Fruit fly (Drosophila melanogaster) whole organism, embryonic: ENCODE data around the gene CG9682.

Experiments
- ATbp ChIP-seq: fragments of 200-800 bp; sonication (Bioruptor generic); optimal IDR thresholded peaks from 2 replicates; lab custom pipeline; 2017; ENCODE audit warnings: missing biosample characterization, mild to moderate bottlenecking, missing genetic modification characterization, missing genetic modification reagents
- BtbVII ChIP-seq: fragments of 200-800 bp; sonication (Bioruptor generic); optimal IDR thresholded peaks from 3 replicates; lab custom pipeline; 2017; ENCODE audit warnings: missing biosample characterization, mild to moderate bottlenecking, missing genetic modification characterization
- CG10209 ChIP-seq: fragments of 200-800 bp; sonication (Bioruptor generic); optimal IDR thresholded peaks from 3 replicates; lab custom pipeline; 2017; ENCODE audit warnings: missing biosample characterization, mild to moderate bottlenecking, missing genetic modification characterization, missing genetic modification reagents
- CG10565 ChIP-seq: fragments of 200-800 bp; sonication (Bioruptor generic); optimal IDR thresholded peaks from 3 replicates; lab custom pipeline; 2016; ENCODE audit warnings: missing biosample characterization, mild to moderate bottlenecking, missing genetic modification characterization
- CG11695 ChIP-seq: fragments of 200-800 bp; sonication (Bioruptor generic); IDR thresholded peaks from 3 replicates; pipeline ENCODE4 v1.3.6; 2022; ENCODE audit warnings: missing biosample characterization, missing genetic modification characterization
- CG11723 ChIP-seq: fragments of 200-800 bp; sonication (Bioruptor generic); optimal IDR thresholded peaks from 2 replicates; lab custom pipeline; 2017; ENCODE audit warnings: missing biosample characterization, mild to moderate bottlenecking, missing genetic modification characterization
- CG12104 ChIP-seq: fragments of 200-800 bp; sonication (Bioruptor generic); optimal IDR thresholded peaks from 3 replicates; lab custom pipeline; 2016; ENCODE audit warnings: missing biosample characterization, missing genetic modification characterization
- CG13424 ChIP-seq: fragments of 200-800 bp; sonication (Bioruptor generic); optimal IDR thresholded peaks from 2 replicates; lab custom pipeline; 2019; ENCODE audit warnings: missing biosample characterization, mild to moderate bottlenecking, missing genetic modification characterization, moderate library complexity
- CG17612 ChIP-seq: fragments of 200-800 bp; sonication (Bioruptor generic); IDR thresholded peaks from 2 replicates; pipeline ENCODE4 v1.3.6; 2022; ENCODE audit warnings: missing biosample characterization, missing genetic modification characterization
- CG17912 ChIP-seq: fragments of 200-800 bp; sonication (Bioruptor generic); optimal IDR thresholded peaks from 2 replicates; lab custom pipeline; 2018; ENCODE audit warnings: missing biosample characterization, mild to moderate bottlenecking, missing genetic modification characterization
- CG18599 ChIP-seq: fragments of 200-800 bp; sonication (Bioruptor generic); optimal IDR thresholded peaks from 3 replicates; lab custom pipeline; 2017; ENCODE audit warnings: missing biosample characterization, missing genetic modification characterization, mild to moderate bottlenecking, moderate library complexity, missing genetic modification reagents
- CG18619 ChIP-seq: fragments of 200-800 bp; sonication (Bioruptor generic); optimal IDR thresholded peaks from 3 replicates; lab custom pipeline; 2017; ENCODE audit warnings: missing biosample characterization, mild to moderate bottlenecking, missing genetic modification characterization
- CG6689 ChIP-seq: fragments of 200-800 bp; sonication (Bioruptor generic); IDR thresholded peaks from 2 replicates; pipeline ENCODE4 v1.3.6; 2022; ENCODE audit warnings: missing biosample characterization, missing genetic modification characterization
- CG7745 ChIP-seq: fragments of 200-800 bp; sonication (Bioruptor generic); optimal IDR thresholded peaks from 2 replicates; lab custom pipeline; 2018; ENCODE audit warnings: missing biosample characterization, mild to moderate bottlenecking, missing genetic modification characterization, moderate library complexity
- CG7839 ChIP-seq: fragments of 200-800 bp; sonication (Bioruptor generic); optimal IDR thresholded peaks from 3 replicates; lab custom pipeline; 2018; ENCODE audit warnings: missing biosample characterization, mild to moderate bottlenecking, missing genetic modification characterization, moderate library complexity
- Dfd ChIP-seq, 2 experiments: fragments of >200 bp; optimal IDR thresholded peaks; 2 replicates each; lab custom pipeline; 2017; ENCODE audit warnings: missing biosample characterization in 2 of 2, missing genetic modification characterization in 2 of 2
- Dref ChIP-seq: fragments of 200-800 bp; sonication (Bioruptor generic); IDR thresholded peaks from 2 replicates; pipeline ENCODE4 v1.3.6; 2022; ENCODE audit warnings: missing biosample characterization, missing genetic modification characterization
- HHEX ChIP-seq: fragments of 200-800 bp; sonication (Bioruptor generic); optimal IDR thresholded peaks from 3 replicates; lab custom pipeline; 2017; ENCODE audit warnings: missing biosample characterization, mild to moderate bottlenecking, missing genetic modification characterization, missing genetic modification reagents
- Hr39 ChIP-seq: fragments of >200 bp; optimal IDR thresholded peaks from 2 replicates; lab custom pipeline; 2017
- Lhr ChIP-seq: fragments of 200-800 bp; sonication (Bioruptor generic); optimal IDR thresholded peaks from 3 replicates; lab custom pipeline; 2017; ENCODE audit warnings: mild to moderate bottlenecking, missing biosample characterization, missing genetic modification reagents, missing genetic modification characterization
- MBD-R2 ChIP-seq: fragments of 200-800 bp; sonication (Bioruptor generic); IDR thresholded peaks from 2 replicates; pipeline ENCODE4 v1.3.6; 2022; ENCODE audit warnings: missing biosample characterization, missing genetic modification characterization
- Opbp ChIP-seq: fragments of 200-800 bp; sonication (Bioruptor generic); IDR thresholded peaks from 3 replicates; pipeline ENCODE4 v1.3.6; 2022; ENCODE audit warnings: missing biosample characterization, missing genetic modification characterization; ENCODE audit not compliant: partially characterized antibody
- PHDP ChIP-seq: fragments of 200-800 bp; sonication (Bioruptor generic); optimal IDR thresholded peaks from 3 replicates; lab custom pipeline; 2018; ENCODE audit warnings: missing biosample characterization, mild to moderate bottlenecking, missing genetic modification characterization, moderate library complexity
- Poxn ChIP-seq: fragments of 200-800 bp; sonication (Bioruptor generic); IDR thresholded peaks from 2 replicates; pipeline ENCODE4 v1.3.6; 2022; ENCODE audit warnings: missing biosample characterization, missing genetic modification characterization
- Rfx ChIP-seq: fragments of 200-800 bp; sonication (Bioruptor generic); IDR thresholded peaks from 2 replicates; pipeline ENCODE4 v1.3.6; 2022; ENCODE audit warnings: missing biosample characterization, missing genetic modification characterization
- Stat92E ChIP-seq, 3 experiments: fragments of >200 bp in 2 of 3; fragments of 200-800 bp in 1 of 3; sonication (Bioruptor generic) in 1 of 3; optimal IDR thresholded peaks; 2 replicates each; lab custom pipeline; 2017 to 2019; ENCODE audit warnings: missing biosample characterization in 3 of 3, missing genetic modification characterization in 3 of 3, mild to moderate bottlenecking in 1 of 3, moderate library complexity in 1 of 3
- ac ChIP-seq: fragments of 200-800 bp; sonication (Bioruptor generic); optimal IDR thresholded peaks from 3 replicates; lab custom pipeline; 2017; ENCODE audit warnings: missing biosample characterization, mild to moderate bottlenecking, missing genetic modification characterization
- ase ChIP-seq: fragments of 200-800 bp; sonication (Bioruptor generic); IDR thresholded peaks from 3 replicates; pipeline ENCODE4 v1.3.6; 2022; ENCODE audit warnings: missing biosample characterization, missing genetic modification characterization
- bsh ChIP-seq, 2 experiments: fragments of 200-800 bp; sonication (Bioruptor generic); optimal IDR thresholded peaks; 2 replicates each; lab custom pipeline; 2017 to 2018; ENCODE audit warnings: mild to moderate bottlenecking in 2 of 2, missing biosample characterization in 2 of 2, missing genetic modification characterization in 2 of 2, moderate library complexity in 1 of 2
- cad ChIP-seq: fragments of >200 bp; optimal IDR thresholded peaks from 2 replicates; lab custom pipeline; 2017; ENCODE audit warnings: missing biosample characterization, missing genetic modification characterization
- cato ChIP-seq: fragments of 200-800 bp; sonication (Bioruptor generic); optimal IDR thresholded peaks from 2 replicates; lab custom pipeline; 2016; ENCODE audit warnings: missing biosample characterization, missing genetic modification characterization, borderline replicate concordance
- chinmo ChIP-seq: fragments of 200-800 bp; sonication (Bioruptor generic); IDR thresholded peaks from 4 replicates; pipeline ENCODE4 v1.3.6; 2022; ENCODE audit warnings: missing biosample characterization, missing genetic modification characterization; ENCODE audit not compliant: partially characterized antibody
- da ChIP-seq: fragments of 200-800 bp; sonication (Bioruptor generic); optimal IDR thresholded peaks from 2 replicates; lab custom pipeline; 2016; ENCODE audit warnings: missing biosample characterization, missing genetic modification characterization
- danr ChIP-seq: fragments of 200-800 bp; sonication (Bioruptor generic); IDR thresholded peaks from 2 replicates; pipeline ENCODE4 v1.3.6; 2022; ENCODE audit warnings: missing biosample characterization, missing genetic modification characterization
- ewg ChIP-seq: fragments of 200-800 bp; sonication (Bioruptor generic); optimal IDR thresholded peaks from 3 replicates; lab custom pipeline; 2017; ENCODE audit warnings: mild to moderate bottlenecking, missing biosample characterization, missing genetic modification reagents, missing genetic modification characterization
- lab ChIP-seq: fragments of 200-800 bp; sonication (Bioruptor generic); optimal IDR thresholded peaks from 3 replicates; lab custom pipeline; 2017; ENCODE audit warnings: missing biosample characterization, missing genetic modification characterization, mild to moderate bottlenecking, moderate library complexity, missing genetic modification reagents
- lov ChIP-seq, 2 experiments: fragments of 200-800 bp in 1 of 2; fragments of >200 bp in 1 of 2; sonication (Bioruptor generic) in 1 of 2; IDR thresholded peaks in 1 of 2; optimal IDR thresholded peaks in 1 of 2; 2 replicates in 1 of 2; 3 replicates in 1 of 2; pipeline versions ENCODE4 v1.3.6 to Lab custom; 2017 to 2022; ENCODE audit warnings: missing biosample characterization in 1 of 2, missing genetic modification characterization in 1 of 2
- luna ChIP-seq: fragments of 200-800 bp; sonication (Bioruptor generic); optimal IDR thresholded peaks from 2 replicates; lab custom pipeline; 2016; ENCODE audit warnings: missing biosample characterization, missing genetic modification characterization
- nerfin-2 ChIP-seq: fragments of 200-800 bp; sonication (Bioruptor generic); IDR thresholded peaks from 2 replicates; pipeline ENCODE4 v1.3.6; 2022; ENCODE audit warnings: missing biosample characterization, missing genetic modification characterization; ENCODE audit not compliant: partially characterized antibody
- p53 ChIP-seq: fragments of 200-800 bp; sonication (Bioruptor generic); optimal IDR thresholded peaks from 2 replicates; lab custom pipeline; 2016; ENCODE audit warnings: missing biosample characterization, missing genetic modification characterization
- pan ChIP-seq, 4 experiments: fragments of >200 bp in 3 of 4; fragments of 200-800 bp in 1 of 4; sonication (Bioruptor generic) in 1 of 4; optimal IDR thresholded peaks in 3 of 4; IDR thresholded peaks in 1 of 4; 2 replicates each; pipeline versions ENCODE4 v1.3.6 to Lab custom; 2017 to 2022; ENCODE audit warnings: missing biosample characterization in 2 of 4, missing genetic modification characterization in 2 of 4, mixed read lengths in 1 of 4
- pb ChIP-seq: fragments of 200-800 bp; sonication (Bioruptor generic); optimal IDR thresholded peaks from 3 replicates; lab custom pipeline; 2016; ENCODE audit warnings: missing biosample characterization, missing genetic modification characterization
- sc ChIP-seq, 3 experiments: fragments of >200 bp in 2 of 3; fragments of 200-800 bp in 1 of 3; sonication (Bioruptor generic) in 1 of 3; optimal IDR thresholded peaks; 2 replicates in 2 of 3; 3 replicates in 1 of 3; lab custom pipeline; 2017; ENCODE audit warnings: mild to moderate bottlenecking in 1 of 3, missing biosample characterization in 1 of 3, missing genetic modification characterization in 1 of 3, missing genetic modification reagents in 1 of 3
- sens ChIP-seq: fragments of 200-800 bp; sonication (Bioruptor generic); peaks from one replicate; lab custom pipeline; 2016; ENCODE audit warnings: missing biosample characterization, missing genetic modification characterization
- ssp ChIP-seq: fragments of 200-800 bp; sonication (Bioruptor generic); IDR thresholded peaks from 2 replicates; pipeline ENCODE4 v1.3.6; 2022; ENCODE audit warnings: missing biosample characterization, missing genetic modification characterization
- stwl ChIP-seq: fragments of 200-800 bp; sonication (Bioruptor generic); optimal IDR thresholded peaks from 3 replicates; lab custom pipeline; 2018; ENCODE audit warnings: missing biosample characterization, mild to moderate bottlenecking, missing genetic modification characterization, moderate library complexity
- trem ChIP-seq: fragments of 200-800 bp; optimal IDR thresholded peaks from 3 replicates; lab custom pipeline; 2019; ENCODE audit warnings: missing biosample characterization, mild to moderate bottlenecking, missing genetic modification characterization, moderate library complexity
- zen2 ChIP-seq: fragments of 200-800 bp; sonication (Bioruptor generic); IDR thresholded peaks from 3 replicates; pipeline ENCODE4 v1.3.6; 2022; ENCODE audit warnings: missing biosample characterization, missing genetic modification characterization; ENCODE audit not compliant: partially characterized antibody

Gene CG9682

dm6 chr3R:30296035-30296434, 45.3 kb downstream of the CG9682 start (continued):
- TF ChIP-seq trem (tag; lab: Kevin White, UChicago) (peak; percentile 57), CG18599 (peak; percentile 61), ewg (peak; percentile 66), cad (GFP tag; lab: Kevin White, UChicago) (no peak), CG11695 (peak; percentile 82), CG10565 (no peak), p53 (GFP tag; lab: Kevin White, UChicago) (no peak), chinmo (GFP tag; lab: Robert Waterston, UW) (no peak), Rfx (GFP tag; lab: Robert Waterston, UW) (peak; percentile 77), pan (optimal IDR thresholded peaks at IDR 0.05; lab: Kevin White, UChicago) (no peak), pan (GFP tag; optimal IDR thresholded peaks at IDR 0.05 in 1 of 2, IDR thresholded peaks at IDR 0.05 in 1 of 2) (peak in 1 of 2 experiments; percentile 91), ATbp (GFP tag; lab: Kevin White, UChicago) (peak; percentile 77), sens (GFP tag; lab: Kevin White, UChicago) (peak; percentile 81), da (no peak), lov (optimal IDR thresholded peaks at IDR 0.05; lab: Kevin White, UChicago) (no peak), lov (GFP tag; IDR thresholded peaks at IDR 0.05; lab: Robert Waterston, UW) (peak; percentile 80; the same call in 2 of the 3 replicates), pb (peak; percentile 9), Stat92E (GFP tag; optimal IDR thresholded peaks at IDR 0.05; lab: Kevin White, UChicago) (no peak), sc (optimal IDR thresholded peaks at IDR 0.05; lab: Kevin White, UChicago) (no peak), sc (GFP tag; optimal IDR thresholded peaks at IDR 0.05; lab: Kevin White, UChicago) (peak; percentile 77), Dfd (GFP tag; optimal IDR thresholded peaks at IDR 0.05; lab: Kevin White, UChicago) (no peak), lab (peak; percentile 84), Dref (GFP tag; lab: Robert Waterston, UW) (no peak), Opbp (no peak), CG10209 (GFP tag; lab: Kevin White, UChicago) (peak; percentile 81), BtbVII (GFP tag; lab: Kevin White, UChicago) (peak; percentile 63), zen2 (GFP tag; lab: Robert Waterston, UW) (no peak), CG18619 (peak; percentile 65), Hr39 (lab: Kevin White, UChicago) (no peak), CG11723 (GFP tag; lab: Kevin White, UChicago) (peak; percentile 53), cato (GFP tag; lab: Kevin White, UChicago) (peak; percentile 76), CG7839 (peak; percentile 63), CG6689 (peak; percentile 91), ssp (peak; percentile 60), nerfin-2 (GFP tag; lab: Robert Waterston, UW) (no peak; the same call in 1 of the 2 replicates), danr (peak; percentile 72), Lhr (peak; percentile 22), CG12104 (GFP tag; lab: Kevin White, UChicago) (peak; percentile 45), stwl (tag; lab: Kevin White, UChicago) (peak; percentile 28), CG17612 (GFP tag; lab: Robert Waterston, UW) (peak; percentile 56; the same call in 1 of the 2 replicates), MBD-R2 (GFP tag; lab: Robert Waterston, UW) (peak; percentile 59), CG7745 (no peak), HHEX (peak; percentile 63), bsh (GFP tag; optimal IDR thresholded peaks at IDR 0.05; lab: Kevin White, UChicago) (peak; percentile 87 to 93), CG17912 (GFP tag; lab: Kevin White, UChicago) (no peak), ac (GFP tag; lab: Kevin White, UChicago) (peak; percentile 53), luna (no peak), PHDP (tag; lab: Kevin White, UChicago) (peak; percentile 79), CG13424 (tag; lab: Kevin White, UChicago) (peak; percentile 77), ase (GFP tag; lab: Robert Waterston, UW) (peak; percentile 89), Poxn (GFP tag; lab: Robert Waterston, UW) (0 out of 2 replicates have a peak, but pooled peaks have one; percentile 5)
